Worm (Caenorhabditis elegans): Measurements from ENCODE around the gene C27C12.3.
A peak's percentile ranks its signal among the peaks of the same experiment; 100 is the strongest.

Gene C27C12.3

ce11 chrX:14818464-14819259 is 47.0 kb downstream of the C27C12.3 start, which contains the start of gene epn-1 (continued):
- TF ChIP-seq pqm-1 (tag; optimal IDR thresholded peaks at IDR 0.05) (peak; percentile 23), F10B5.3 (tag; optimal IDR thresholded peaks at IDR 0.05) (peak; percentile 74), nhr-28 (tag; optimal IDR thresholded peaks at IDR 0.05) (peak; percentile 97), ama-1 (optimal IDR thresholded peaks at IDR 0.05) (peak; percentile 18), Y48G9A.11 (GFP tag; IDR thresholded peaks at IDR 0.05) (no peak), nhr-111 (GFP tag; optimal IDR thresholded peaks at IDR 0.05) (peak; percentile 48), fkh-10 (GFP tag; optimal IDR thresholded peaks at IDR 0.05) (peak; percentile 89), snpc-1.2 (GFP tag; IDR thresholded peaks at IDR 0.05) (no peak; the same call in 1 of the 2 replicates), ceh-44 (GFP tag; IDR thresholded peaks at IDR 0.05) (no peak), dmd-9 (GFP tag; IDR thresholded peaks at IDR 0.05) (peak; percentile 92), daf-8 (GFP tag; IDR thresholded peaks at IDR 0.05) (0 out of 2 replicates have a peak, but pooled peaks have one; percentile 55), fos-1 (tag; optimal IDR thresholded peaks at IDR 0.05) (no peak), dmd-8 (GFP tag; IDR thresholded peaks at IDR 0.05) (no peak), dpl-1 (GFP tag; optimal IDR thresholded peaks at IDR 0.05) (peak; percentile 73), nhr-76 (tag; optimal IDR thresholded peaks at IDR 0.05) (peak; percentile 66), lir-3 (tag; optimal IDR thresholded peaks at IDR 0.05) (peak; percentile 84), snpc-4 (tag; optimal IDR thresholded peaks at IDR 0.05) (no peak), zfp-2 (tag; optimal IDR thresholded peaks at IDR 0.05) (peak; percentile 66), daf-12 (tag; optimal IDR thresholded peaks at IDR 0.05) (no peak), egl-43 (GFP tag; IDR thresholded peaks at IDR 0.05) (peak; percentile 94), nhr-77 (tag; optimal IDR thresholded peaks at IDR 0.05) (peak; percentile 82), nhr-102 (tag; optimal IDR thresholded peaks at IDR 0.05) (peak; percentile 98), egl-27 (tag; optimal IDR thresholded peaks at IDR 0.05) (no peak), T26A8.4 (GFP tag; IDR thresholded peaks at IDR 0.05) (peak; percentile 94), daf-16 (GFP tag; optimal IDR thresholded peaks at IDR 0.05) (peak; percentile 84 to 95), daf-16 (tag; optimal IDR thresholded peaks at IDR 0.05) (peak; percentile 84)

ce11 chrX:14816717-14817116 is 48.9 kb downstream of the C27C12.3 start:
- TF ChIP-seq php-3 (GFP tag; IDR thresholded peaks at IDR 0.05) (peak; percentile 90), pqm-1 (tag; optimal IDR thresholded peaks at IDR 0.05) (peak; percentile 89), dmd-6 (GFP tag; IDR thresholded peaks at IDR 0.05) (peak; percentile 81), tra-1 (GFP tag; IDR thresholded peaks at IDR 0.05) (0 out of 2 replicates have a peak, but pooled peaks have one; percentile 64), F37D6.2 (tag; optimal IDR thresholded peaks at IDR 0.05) (no peak), nhr-28 (tag; optimal IDR thresholded peaks at IDR 0.05) (peak; percentile 83), daf-12 (tag; optimal IDR thresholded peaks at IDR 0.05) (no peak), lin-1 (GFP tag; IDR thresholded peaks at IDR 0.05) (peak; percentile 51; the same call in 1 of the 2 replicates), nhr-10 (tag; optimal IDR thresholded peaks at IDR 0.05) (no peak), mep-1 (tag; optimal IDR thresholded peaks at IDR 0.05) (peak; percentile 6), R02D3.7 (tag; optimal IDR thresholded peaks at IDR 0.05) (no peak), Y105C5A.15 (GFP tag; IDR thresholded peaks at IDR 0.05) (no peak), hlh-30 (tag; optimal IDR thresholded peaks at IDR 0.05; ENCODE audit: insufficient read depth) (peak; percentile 73), F44E2.7 (GFP tag; IDR thresholded peaks at IDR 0.05) (no peak), daf-16 (GFP tag; optimal IDR thresholded peaks at IDR 0.05) (no peak), daf-16 (tag; optimal IDR thresholded peaks at IDR 0.05) (peak; percentile 81), nhr-77 (tag; optimal IDR thresholded peaks at IDR 0.05) (peak; percentile 60), hlh-11 (tag; optimal IDR thresholded peaks at IDR 0.05) (peak; percentile 81), mdl-1 (tag; optimal IDR thresholded peaks at IDR 0.05) (peak in 1 of 2 experiments; percentile 45), saeg-2 (GFP tag; IDR thresholded peaks at IDR 0.05) (no peak), pha-4 (GFP tag; IDR thresholded peaks at IDR 0.05) (peak; percentile 22; the same call in 1 of the 2 replicates), pha-4 (tag; optimal IDR thresholded peaks at IDR 0.05) (no peak), ama-1 (optimal IDR thresholded peaks at IDR 0.05) (peak; percentile 19), dve-1 (tag; optimal IDR thresholded peaks at IDR 0.05; ENCODE audit: insufficient read depth) (peak; percentile 67)

Data from whole organism, L4 larva.